Worm (Caenorhabditis elegans) whole organism, L4/young adult: ENCODE results near the gene cept-1.

ENCODE experiments used
- W03F9.2 ChIP-seq: fragments of 150-350 bp; optimal IDR thresholded peaks from 2 replicates; lab custom pipeline; 2014; ENCODE audit warnings: missing biosample characterization, missing genetic modification characterization
- dao-5 ChIP-seq: sonication (generic microtip); optimal IDR thresholded peaks from 2 replicates; lab custom pipeline; 2016; ENCODE audit warnings: missing genotype, missing genetic modification characterization, moderate library complexity, missing compliant biosample characterization
- him-1 ChIP-seq: sonication (generic microtip); optimal IDR thresholded peaks from 2 replicates; lab custom pipeline; 2016; ENCODE audit warnings: missing genotype, missing genetic modification reagents, missing genetic modification characterization, missing compliant biosample characterization

DNA sequence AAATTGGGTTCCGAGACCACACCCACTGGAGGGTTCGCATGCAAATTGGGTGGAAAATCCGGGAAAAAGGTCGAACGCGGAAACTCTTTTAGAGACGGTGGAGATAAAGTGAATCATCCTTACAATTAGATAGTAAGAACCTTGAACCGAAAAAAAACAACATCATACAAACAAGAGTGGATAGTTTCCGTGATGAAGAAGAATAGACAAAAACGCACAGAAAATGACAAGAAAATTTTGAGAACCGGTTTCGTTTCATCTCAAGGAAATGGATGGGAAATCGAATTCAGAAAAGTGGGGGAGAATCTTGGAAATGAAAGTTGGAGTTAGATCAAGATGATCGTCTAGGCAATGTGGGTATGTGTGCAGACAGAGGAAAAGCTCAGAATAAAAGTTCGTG, 53.5 kb downstream of the cept-1 start:
- no peak for TF ChIP-seq W03F9.2 (tag; lab: Kevin White, UChicago)
- TF ChIP-seq him-1 = no peak
- TF ChIP-seq dao-5 (tag; lab: Kevin White, UChicago) = no peak
